Fruit fly (Drosophila melanogaster) whole organism, larva: Measurements from ENCODE around the gene CG16853.

Experiments
- noc ChIP-seq: fragments of 200-800 bp; sonication (Bioruptor generic); optimal IDR thresholded peaks from 3 replicates; lab custom pipeline; 2019; ENCODE audit warnings: missing biosample characterization, mild to moderate bottlenecking, missing genetic modification characterization, moderate library complexity

The CG16853 gene

dm6 chr2L:13528742-13529141, 13.3 kb upstream of the CG16853 start, which contains the start of gene CG33641:
CG33641 (plus strand) TSS chr2L:13529042.
- no peak for TF ChIP-seq noc (tag; lab: Kevin White, UChicago)

dm6 chr2L:13529675-13530074, 12.4 kb upstream of the CG16853 start, which contains the start of gene CG33642:
CG33642 (plus strand) TSS chr2L:13529975.
- TF ChIP-seq noc (tag; lab: Kevin White, UChicago) = no peak

- TF ChIP-seq noc (tag; lab: Kevin White, UChicago) = no peak
Measured at dm6 chr2L:13530774-13531173, 11.3 kb upstream of the CG16853 start, which contains the start of gene CG33643. CG33643 (plus strand) TSS chr2L:13531074.

dm6 chr2L:13531785-13532184, 10.3 kb upstream of the CG16853 start, which contains the start of gene CG33644:
CG33644 (plus strand) TSS chr2L:13532085.
- TF ChIP-seq noc (tag; lab: Kevin White, UChicago) = no peak

- no peak for TF ChIP-seq noc (tag; lab: Kevin White, UChicago)
Measured at dm6 chr2L:13532524-13532923, 9.5 kb upstream of the CG16853 start, which contains the start of gene CG33645. CG33645 (plus strand) TSS chr2L:13532824.

dm6 chr2L:13535678-13536077, 6.4 kb upstream of the CG16853 start, which contains the start of gene CG15638:
CG15638 (minus strand) TSS chr2L:13535778.
- TF ChIP-seq noc (tag; lab: Kevin White, UChicago) = no peak

- no peak for TF ChIP-seq noc (tag; lab: Kevin White, UChicago)
Measured at dm6 chr2L:13540704-13541103, 1.4 kb upstream of the CG16853 start, which contains the start of gene CG16852. CG16852 (plus strand) TSS chr2L:13540751.

dm6 chr2L:13542476-13542875, 408 bp downstream of the CG16853 start, which contains the start of gene CG9263:
CG9263 (minus strand) TSS chr2L:13542576.
- no peak for TF ChIP-seq noc (tag; lab: Kevin White, UChicago)

- TF ChIP-seq noc (tag; lab: Kevin White, UChicago) = no peak
Measured at dm6 chr2L:13545678-13546077, 3.6 kb downstream of the CG16853 start.

- no peak for TF ChIP-seq noc (tag; lab: Kevin White, UChicago)
Measured at dm6 chr2L:13547738-13548726, 6.0 kb downstream of the CG16853 start.

dm6 chr2L:13548786-13549780, 7.0 kb downstream of the CG16853 start, which contains the start of gene B4:
B4 (minus strand) TSS chr2L:13549328.
- TF ChIP-seq noc (tag; lab: Kevin White, UChicago) = no peak

dm6 chr2L:13549973-13550458, 7.9 kb downstream of the CG16853 start, which contains the start of gene kuz:
kuz (plus strand) TSS chr2L:13550139.
- no peak for TF ChIP-seq noc (tag; lab: Kevin White, UChicago)

- no peak for TF ChIP-seq noc (tag; lab: Kevin White, UChicago)
Measured at dm6 chr2L:13550488-13551033, 8.5 kb downstream of the CG16853 start.

dm6 chr2L:13552686-13553085, 10.6 kb downstream of the CG16853 start:
- no peak for TF ChIP-seq noc (tag; lab: Kevin White, UChicago)
